Worm (Caenorhabditis elegans) whole organism, L4 larva: Measurements from ENCODE around the gene bath-44.
"Not testable (repeated sequence)": the region's sequence is repeated elsewhere in the genome, so short reads cannot be mapped to it uniquely, and the experiment has no call there.

Experiments used
- F26F4.8 ChIP-seq: fragments of 200-800 bp; sonication (Bioruptor generic); conservative IDR thresholded peaks from 2 replicates; pipeline ENCODE4 v1.3.6; 2022; ENCODE audit warnings: missing genetic modification characterization, missing compliant biosample characterization
- Y105C5A.15 ChIP-seq: fragments of 200-800 bp; sonication (Bioruptor generic); IDR thresholded peaks from 2 replicates; pipeline ENCODE4 v1.3.6; 2022; ENCODE audit warnings: missing genetic modification characterization, missing compliant biosample characterization
- Y48G9A.11 ChIP-seq: fragments of 200-800 bp; sonication (Bioruptor generic); IDR thresholded peaks from 2 replicates; pipeline ENCODE4 v1.3.6; 2022; ENCODE audit warnings: missing genetic modification reagents, missing genetic modification characterization, missing compliant biosample characterization
- Y75B8A.6 ChIP-seq: fragments of 200-800 bp; sonication (Bioruptor generic); IDR thresholded peaks from 2 replicates; pipeline ENCODE4 v1.3.6; 2022; ENCODE audit warnings: missing genetic modification reagents, missing genetic modification characterization, missing compliant biosample characterization
- ZK546.5 ChIP-seq, 2 experiments: sonication (generic microtip); optimal IDR thresholded peaks; 2 replicates each; lab custom pipeline; 2017; ENCODE audit warnings: missing biosample characterization in 2 of 2, missing genetic modification characterization in 2 of 2
- ama-1 ChIP-seq: fragments of 150-350 bp; optimal IDR thresholded peaks from 2 replicates; lab custom pipeline; 2014; ENCODE audit warnings: inconsistent platforms, mixed read lengths
- attf-4 ChIP-seq: sonication (generic microtip); optimal IDR thresholded peaks from 3 replicates; lab custom pipeline; 2017; ENCODE audit warnings: missing biosample characterization, missing genetic modification characterization
- ceh-62 ChIP-seq: sonication (generic microtip); optimal IDR thresholded peaks from 2 replicates; lab custom pipeline; 2017; ENCODE audit warnings: missing biosample characterization, missing genetic modification characterization
- cey-2 ChIP-seq: sonication (generic microtip); optimal IDR thresholded peaks from 3 replicates; lab custom pipeline; 2017; ENCODE audit warnings: missing genetic modification characterization, mild to moderate bottlenecking, missing compliant biosample characterization, antibody characterized with exemption, borderline replicate concordance; ENCODE audit not compliant: insufficient read depth
- dmd-6 ChIP-seq: fragments of 200-800 bp; sonication (Bioruptor generic); IDR thresholded peaks from 2 replicates; pipeline ENCODE4 v1.3.6; 2022; ENCODE audit warnings: missing genetic modification reagents, missing genetic modification characterization, missing compliant biosample characterization
- dmd-8 ChIP-seq: fragments of 200-800 bp; sonication (Bioruptor generic); IDR thresholded peaks from 2 replicates; pipeline ENCODE4 v1.3.6; 2022; ENCODE audit warnings: missing genetic modification characterization, missing compliant biosample characterization
- egl-27 ChIP-seq: sonication (generic microtip); optimal IDR thresholded peaks from 3 replicates; lab custom pipeline; 2017; ENCODE audit warnings: missing biosample characterization, missing genetic modification reagents, missing genetic modification characterization
- egl-43 ChIP-seq: fragments of 200-800 bp; sonication (Bioruptor generic); IDR thresholded peaks from 2 replicates; pipeline ENCODE4 v1.3.6; 2022; ENCODE audit warnings: missing genetic modification reagents, missing genetic modification characterization, missing compliant biosample characterization
- hlh-11 ChIP-seq: fragments of 200-800 bp; sonication (Bioruptor generic); optimal IDR thresholded peaks from 2 replicates; lab custom pipeline; 2018; ENCODE audit warnings: mild to moderate bottlenecking, missing genetic modification characterization, missing compliant biosample characterization
- hlh-30 ChIP-seq: sonication (generic microtip); optimal IDR thresholded peaks from 2 replicates; lab custom pipeline; 2017; ENCODE audit warnings: antibody characterized with exemption, mild to moderate bottlenecking, missing genetic modification characterization, missing compliant biosample characterization; ENCODE audit not compliant: insufficient read depth
- hmg-1.1 ChIP-seq: fragments of 200-800 bp; sonication (Bioruptor generic); IDR thresholded peaks from 2 replicates; pipeline ENCODE4 v1.3.6; 2022; ENCODE audit warnings: missing genetic modification reagents, missing genetic modification characterization, missing compliant biosample characterization
- lin-15B ChIP-seq: fragments of 150-350 bp; sonication (generic microtip); optimal IDR thresholded peaks from 3 replicates; lab custom pipeline; 2014; ENCODE audit warnings: missing biosample characterization, missing genetic modification characterization
- lin-39 ChIP-seq: fragments of 150-350 bp; optimal IDR thresholded peaks from 2 replicates; lab custom pipeline; 2014; ENCODE audit warnings: missing biosample characterization, missing genetic modification reagents, missing genetic modification characterization
- lsy-2 ChIP-seq, 2 experiments: fragments of 150-350 bp in 1 of 2; sonication (generic microtip) in 1 of 2; optimal IDR thresholded peaks; 2 replicates each; lab custom pipeline; 2014 to 2017; ENCODE audit warnings: missing biosample characterization in 2 of 2, missing genetic modification characterization in 2 of 2
- mdl-1 ChIP-seq, 2 experiments: fragments of 150-350 bp in 1 of 2; sonication (generic microtip) in 1 of 2; optimal IDR thresholded peaks; 2 replicates each; lab custom pipeline; 2014 to 2017; ENCODE audit warnings: missing biosample characterization in 2 of 2, missing genetic modification characterization in 2 of 2
- mxl-3 ChIP-seq: fragments of 200-800 bp; sonication (Bioruptor generic); optimal IDR thresholded peaks from 2 replicates; lab custom pipeline; 2018; ENCODE audit warnings: mild to moderate bottlenecking, missing genetic modification characterization, missing compliant biosample characterization
- nhr-10 ChIP-seq: fragments of 150-350 bp; optimal IDR thresholded peaks from 2 replicates; lab custom pipeline; 2014; ENCODE audit warnings: missing biosample characterization, missing genetic modification characterization
- nhr-11 ChIP-seq: fragments of 150-350 bp; optimal IDR thresholded peaks from 2 replicates; lab custom pipeline; 2014; ENCODE audit warnings: missing biosample characterization, missing genetic modification characterization
- nhr-28 ChIP-seq: fragments of 150-350 bp; optimal IDR thresholded peaks from 2 replicates; lab custom pipeline; 2014; ENCODE audit warnings: missing biosample characterization, missing genetic modification characterization
- nhr-48 ChIP-seq: sonication (generic microtip); optimal IDR thresholded peaks from 2 replicates; lab custom pipeline; 2016; ENCODE audit warnings: mild to moderate bottlenecking, missing genetic modification characterization, missing compliant biosample characterization
- nhr-76 ChIP-seq: fragments of 150-350 bp; optimal IDR thresholded peaks from 2 replicates; lab custom pipeline; 2014; ENCODE audit warnings: missing biosample characterization, missing genetic modification characterization
- pqm-1 ChIP-seq: sonication (generic microtip); optimal IDR thresholded peaks from 2 replicates; lab custom pipeline; 2017; ENCODE audit warnings: missing biosample characterization, missing genetic modification characterization
- set-16 ChIP-seq: fragments of 200-800 bp; sonication (Bioruptor generic); IDR thresholded peaks from 2 replicates; pipeline ENCODE4 v1.3.6; 2022; ENCODE audit warnings: missing genetic modification reagents, missing genetic modification characterization, missing compliant biosample characterization
- snpc-4 ChIP-seq: fragments of 150-350 bp; optimal IDR thresholded peaks from 2 replicates; lab custom pipeline; 2014; ENCODE audit warnings: missing biosample characterization, missing genetic modification characterization
- unc-62 ChIP-seq, 3 experiments: fragments of 150-350 bp in 1 of 3; sonication (generic microtip); optimal IDR thresholded peaks in 2 of 3; peaks in 1 of 3; 1 replicate in 1 of 3; 2 replicates in 2 of 3; lab custom pipeline; 2014 to 2017; ENCODE audit warnings: missing biosample characterization in 3 of 3, missing genetic modification characterization in 3 of 3, missing genetic modification reagents in 3 of 3, missing genotype in 1 of 3
- ztf-11 ChIP-seq: fragments of 150-350 bp; optimal IDR thresholded peaks from 2 replicates; lab custom pipeline; 2014; ENCODE audit warnings: missing biosample characterization, missing genetic modification characterization

bath-44 gene

ce11 chrII:7420796-7421386, 26.1 kb downstream of the bath-44 start:
- TF ChIP-seq attf-4 (tag; lab: Kevin White, UChicago) (no peak), nhr-28 (tag; lab: Kevin White, UChicago) (peak; percentile 94), mdl-1 (tag; optimal IDR thresholded peaks at IDR 0.05; lab: Kevin White, UChicago) (peak in 1 of 2 experiments; percentile 6), nhr-10 (tag; lab: Kevin White, UChicago) (no peak), unc-62 (GFP tag; optimal IDR thresholded peaks at IDR 0.05 in 1 of 2; lab: Kevin White, UChicago) (peak in 1 of 2 experiments; percentile 20), unc-62 (tag; optimal IDR thresholded peaks at IDR 0.05; lab: Kevin White, UChicago) (no peak), hmg-1.1 (GFP tag; lab: Robert Waterston, UW) (no peak), pqm-1 (tag; lab: Kevin White, UChicago) (peak; percentile 77), hlh-30 (no peak), egl-27 (tag; lab: Kevin White, UChicago) (no peak), F26F4.8 (GFP tag; lab: Robert Waterston, UW) (no peak), mxl-3 (GFP tag; lab: Kevin White, UChicago) (no peak), ama-1 (lab: Kevin White, UChicago) (no peak), ZK546.5 (tag; optimal IDR thresholded peaks at IDR 0.05; lab: Kevin White, UChicago) (no peak), dmd-6 (peak; percentile 33), lin-15B (tag; lab: Kevin White, UChicago) (no peak)

ce11 chrII:7432327-7432726, 37.6 kb downstream of the bath-44 start, which contains the start of gene srd-54:
srd-54 (plus strand) TSS chrII:7432627.
- TF ChIP-seq nhr-11 (tag; lab: Kevin White, UChicago) (no peak), nhr-48 (tag; lab: Kevin White, UChicago) (no peak), hlh-11 (no peak), hlh-30 (no peak)

- TF ChIP-seq lsy-2 (tag; optimal IDR thresholded peaks at IDR 0.05; lab: Kevin White, UChicago) (no peak), hlh-30 (no peak), Y48G9A.11 (GFP tag; lab: Robert Waterston, UW) (no peak), nhr-28 (tag; lab: Kevin White, UChicago) (no peak), egl-43 (no peak), ztf-11 (no peak), ceh-62 (tag; lab: Kevin White, UChicago) (no peak), nhr-11 (tag; lab: Kevin White, UChicago) (no peak), snpc-4 (tag; lab: Kevin White, UChicago) (no peak), nhr-76 (no peak), cey-2 (tag; lab: Kevin White, UChicago) (no peak)
Measured at ce11 chrII:7434182-7434581, 39.4 kb downstream of the bath-44 start, which contains the start of gene kcc-3. kcc-3 (minus strand) TSS chrII:7434282.

- not testable (repeated sequence) for TF ChIP-seq cey-2 (tag; lab: Kevin White, UChicago); lin-39 (tag; lab: Kevin White, UChicago); Y75B8A.6 (GFP tag; lab: Robert Waterston, UW)
- TF ChIP-seq, all 104 proteins: peak for 0; not testable (repeated sequence) for 104
Measured at ce11 chrII:7434958-7435357, 40.2 kb downstream of the bath-44 start, which contains the start of gene K02A2.1. K02A2.1 (plus strand) TSS chrII:7435258.

ce11 chrII:7446683-7447082, 51.9 kb downstream of the bath-44 start:
- TF ChIP-seq Y105C5A.15 (GFP tag; lab: Robert Waterston, UW), result 0 out of 2 replicates have a peak, but pooled peaks have one; percentile 53
- TF ChIP-seq dmd-8 (GFP tag; lab: Robert Waterston, UW), result peak; percentile 62; the same call in 1 of the 2 replicates
- TF ChIP-seq set-16 (GFP tag; lab: Robert Waterston, UW), result peak; percentile 74
- TF ChIP-seq, all 104 proteins: peak for 3; not testable (repeated sequence) for 101
